Fruit fly (Drosophila melanogaster) whole organism, embryonic: Measurements from ENCODE around the gene CG7685.

Source experiments
- Aef1 ChIP-seq: fragments of 200-800 bp; sonication (Bioruptor generic); IDR thresholded peaks from 3 replicates; pipeline ENCODE4 v1.3.6; 2022; ENCODE audit warnings: missing biosample characterization, missing genetic modification characterization
- Awh ChIP-seq: fragments of 200-800 bp; sonication (Bioruptor generic); IDR thresholded peaks from 2 replicates; pipeline ENCODE4, ENCODE4 v1.3.6; 2022; ENCODE audit warnings: missing biosample characterization, missing genetic modification characterization
- C15 ChIP-seq: fragments of 200-800 bp; sonication (Bioruptor generic); IDR thresholded peaks from 3 replicates; pipeline ENCODE4 v1.3.6; 2022; ENCODE audit warnings: missing biosample characterization, missing genetic modification characterization
- CG10147 ChIP-seq: fragments of 200-800 bp; sonication (Bioruptor generic); optimal IDR thresholded peaks from 2 replicates; lab custom pipeline; 2019; ENCODE audit warnings: missing biosample characterization, mild to moderate bottlenecking, missing genetic modification characterization, moderate library complexity
- CG10209 ChIP-seq: fragments of 200-800 bp; sonication (Bioruptor generic); optimal IDR thresholded peaks from 3 replicates; lab custom pipeline; 2017; ENCODE audit warnings: missing biosample characterization, mild to moderate bottlenecking, missing genetic modification characterization, missing genetic modification reagents
- CG10959 ChIP-seq: fragments of 200-800 bp; sonication (Bioruptor generic); IDR thresholded peaks from 2 replicates; pipeline ENCODE4 v1.3.6; 2022; ENCODE audit warnings: missing biosample characterization, missing genetic modification characterization
- CG12236 ChIP-seq: fragments of 200-800 bp; sonication (Bioruptor generic); optimal IDR thresholded peaks from 2 replicates; lab custom pipeline; 2016; ENCODE audit warnings: missing biosample characterization, missing genetic modification characterization
- CG13894 ChIP-seq: fragments of 200-800 bp; sonication (Bioruptor generic); optimal IDR thresholded peaks from 3 replicates; lab custom pipeline; 2018; ENCODE audit warnings: missing biosample characterization, mild to moderate bottlenecking, missing genetic modification characterization, moderate library complexity
- CG1529 ChIP-seq: fragments of 200-800 bp; sonication (Bioruptor generic); optimal IDR thresholded peaks from 3 replicates; lab custom pipeline; 2018; ENCODE audit warnings: missing biosample characterization, missing genetic modification characterization
- CG18011 ChIP-seq: fragments of 200-800 bp; sonication (Bioruptor generic); optimal IDR thresholded peaks from 2 replicates; lab custom pipeline; 2017; ENCODE audit warnings: missing biosample characterization, missing genetic modification characterization, mild to moderate bottlenecking, moderate library complexity, missing genotype
- CG18476 ChIP-seq: fragments of 200-800 bp; sonication (Bioruptor generic); optimal IDR thresholded peaks from 2 replicates; lab custom pipeline; 2016; ENCODE audit warnings: missing biosample characterization, mild to moderate bottlenecking, missing genetic modification characterization
- CG2875 ChIP-seq: fragments of 200-800 bp; sonication (Bioruptor generic); optimal IDR thresholded peaks from 2 replicates; lab custom pipeline; 2017; ENCODE audit warnings: missing biosample characterization, mild to moderate bottlenecking, missing genetic modification characterization, missing genetic modification reagents
- CG31224 ChIP-seq: fragments of 200-800 bp; sonication (Bioruptor generic); IDR thresholded peaks from 2 replicates; pipeline ENCODE4 v1.3.6; 2022; ENCODE audit warnings: missing biosample characterization, missing genetic modification characterization
- CG34376 ChIP-seq: fragments of 200-800 bp; sonication (Bioruptor generic); optimal IDR thresholded peaks from 2 replicates; lab custom pipeline; 2018; ENCODE audit warnings: missing biosample characterization, mild to moderate bottlenecking, missing genetic modification characterization
- CG3726 ChIP-seq: fragments of 200-800 bp; sonication (Bioruptor generic); IDR thresholded peaks from 3 replicates; pipeline ENCODE4, ENCODE4 v1.3.6; 2022; ENCODE audit warnings: missing biosample characterization, missing genetic modification characterization
- CG4282 ChIP-seq: fragments of 200-800 bp; sonication (Bioruptor generic); optimal IDR thresholded peaks from 2 replicates; lab custom pipeline; 2016; ENCODE audit warnings: missing biosample characterization, missing genetic modification characterization
- CG4360 ChIP-seq: fragments of 200-800 bp; sonication (Bioruptor generic); IDR thresholded peaks from 2 replicates; pipeline ENCODE4 v1.3.6; 2022; ENCODE audit warnings: missing biosample characterization, missing genetic modification characterization
- CG4854 ChIP-seq: fragments of 200-800 bp; sonication (Bioruptor generic); optimal IDR thresholded peaks from 2 replicates; lab custom pipeline; 2016; ENCODE audit warnings: missing biosample characterization, missing genetic modification characterization, inconsistent platforms
- Camta ChIP-seq: fragments of 200-800 bp; sonication (Bioruptor generic); optimal IDR thresholded peaks from 2 replicates; lab custom pipeline; 2016; ENCODE audit warnings: missing biosample characterization, missing genetic modification characterization
- CoRest ChIP-seq: fragments of 200-800 bp; sonication (Bioruptor generic); optimal IDR thresholded peaks from 3 replicates; lab custom pipeline; 2018; ENCODE audit warnings: missing biosample characterization, mild to moderate bottlenecking, missing genetic modification characterization, moderate library complexity
- Dad ChIP-seq: fragments of 200-800 bp; sonication (Bioruptor generic); optimal IDR thresholded peaks from 3 replicates; lab custom pipeline; 2016; ENCODE audit warnings: missing biosample characterization, missing genetic modification characterization
- Dfd ChIP-seq, 2 experiments: fragments of >200 bp; optimal IDR thresholded peaks; 2 replicates each; lab custom pipeline; 2017; ENCODE audit warnings: missing biosample characterization in 2 of 2, missing genetic modification characterization in 2 of 2
- Hr78 ChIP-seq, 2 experiments: fragments of 200-800 bp in 1 of 2; fragments of >200 bp in 1 of 2; sonication (Bioruptor generic) in 1 of 2; optimal IDR thresholded peaks; 2 replicates each; lab custom pipeline; 2017 to 2019; ENCODE audit warnings: missing biosample characterization in 2 of 2, missing genetic modification characterization in 2 of 2, mild to moderate bottlenecking in 1 of 2, moderate library complexity in 1 of 2
- MTF-1 ChIP-seq: fragments of 200-800 bp; sonication (Bioruptor generic); optimal IDR thresholded peaks from 2 replicates; lab custom pipeline; 2018; ENCODE audit warnings: missing biosample characterization, mild to moderate bottlenecking, missing genetic modification characterization, borderline replicate concordance
- Max ChIP-seq: fragments of 200-800 bp; sonication (Bioruptor generic); optimal IDR thresholded peaks from 2 replicates; lab custom pipeline; 2016; ENCODE audit warnings: missing biosample characterization, mild to moderate bottlenecking, missing genetic modification characterization
- NFAT ChIP-seq: fragments of 200-800 bp; sonication (Bioruptor generic); IDR thresholded peaks from 2 replicates; pipeline ENCODE4 v1.3.6; 2022; ENCODE audit warnings: missing biosample characterization, missing genetic modification characterization
- Nf-YB ChIP-seq: fragments of 200-800 bp; sonication (Bioruptor generic); optimal IDR thresholded peaks from 3 replicates; lab custom pipeline; 2019; ENCODE audit warnings: missing biosample characterization, mild to moderate bottlenecking, missing genetic modification characterization, moderate library complexity
- Nf-YC ChIP-seq: fragments of 200-800 bp; optimal IDR thresholded peaks from 3 replicates; lab custom pipeline; 2019; ENCODE audit warnings: missing biosample characterization, mild to moderate bottlenecking, missing genetic modification characterization, moderate library complexity
- Optix ChIP-seq: fragments of 200-800 bp; sonication (Bioruptor generic); IDR thresholded peaks from 3 replicates; pipeline ENCODE4 v1.3.6; 2022; ENCODE audit warnings: missing biosample characterization, missing genetic modification characterization
- amos ChIP-seq: fragments of 200-800 bp; sonication (Bioruptor generic); IDR thresholded peaks from 2 replicates; pipeline ENCODE4 v1.3.6; 2022; ENCODE audit warnings: missing biosample characterization, missing genetic modification characterization; ENCODE audit not compliant: partially characterized antibody
- ase ChIP-seq: fragments of 200-800 bp; sonication (Bioruptor generic); IDR thresholded peaks from 3 replicates; pipeline ENCODE4 v1.3.6; 2022; ENCODE audit warnings: missing biosample characterization, missing genetic modification characterization
- br ChIP-seq: fragments of >200 bp; optimal IDR thresholded peaks from 2 replicates; lab custom pipeline; 2017
- crc ChIP-seq: fragments of 200-800 bp; sonication (Bioruptor generic); optimal IDR thresholded peaks from 2 replicates; lab custom pipeline; 2016; ENCODE audit warnings: missing biosample characterization, missing genetic modification characterization
- crol ChIP-seq: fragments of 200-800 bp; sonication (Bioruptor generic); IDR thresholded peaks from 2 replicates; pipeline ENCODE4 v1.3.6; 2022; ENCODE audit warnings: missing biosample characterization, missing genetic modification characterization
- danr ChIP-seq: fragments of 200-800 bp; sonication (Bioruptor generic); IDR thresholded peaks from 2 replicates; pipeline ENCODE4 v1.3.6; 2022; ENCODE audit warnings: missing biosample characterization, missing genetic modification characterization
- dmrt11E ChIP-seq: fragments of 200-800 bp; sonication (Bioruptor generic); optimal IDR thresholded peaks from 3 replicates; lab custom pipeline; 2018; ENCODE audit warnings: missing biosample characterization, mild to moderate bottlenecking, missing genetic modification characterization, moderate library complexity
- fru ChIP-seq: fragments of >200 bp; optimal IDR thresholded peaks from 2 replicates; lab custom pipeline; 2017
- jumu ChIP-seq: fragments of 200-800 bp; sonication (Bioruptor generic); optimal IDR thresholded peaks from 3 replicates; lab custom pipeline; 2016; ENCODE audit warnings: missing biosample characterization, missing genetic modification characterization
- knrl ChIP-seq: fragments of 200-800 bp; sonication (Bioruptor generic); IDR thresholded peaks from 3 replicates; pipeline ENCODE4 v1.3.6; 2022; ENCODE audit warnings: missing biosample characterization, missing genetic modification characterization; ENCODE audit not compliant: partially characterized antibody
- lov ChIP-seq, 2 experiments: fragments of 200-800 bp in 1 of 2; fragments of >200 bp in 1 of 2; sonication (Bioruptor generic) in 1 of 2; IDR thresholded peaks in 1 of 2; optimal IDR thresholded peaks in 1 of 2; 2 replicates in 1 of 2; 3 replicates in 1 of 2; pipeline versions ENCODE4 v1.3.6 to Lab custom; 2017 to 2022; ENCODE audit warnings: missing biosample characterization in 1 of 2, missing genetic modification characterization in 1 of 2
- phol ChIP-seq: fragments of 200-800 bp; sonication (Bioruptor generic); optimal IDR thresholded peaks from 3 replicates; lab custom pipeline; 2018; ENCODE audit warnings: missing biosample characterization, mild to moderate bottlenecking, missing genetic modification characterization, moderate library complexity
- pita ChIP-seq: fragments of 200-800 bp; sonication (Bioruptor generic); optimal IDR thresholded peaks from 2 replicates; lab custom pipeline; 2017; ENCODE audit warnings: missing biosample characterization, mild to moderate bottlenecking, missing genetic modification characterization
- sens ChIP-seq: fragments of 200-800 bp; sonication (Bioruptor generic); peaks from one replicate; lab custom pipeline; 2016; ENCODE audit warnings: missing biosample characterization, missing genetic modification characterization
- sisA ChIP-seq: fragments of 200-800 bp; sonication (Bioruptor generic); IDR thresholded peaks from 2 replicates; pipeline ENCODE4 v1.3.6; 2022; ENCODE audit warnings: missing biosample characterization, missing genetic modification characterization
- ssp ChIP-seq: fragments of 200-800 bp; sonication (Bioruptor generic); IDR thresholded peaks from 2 replicates; pipeline ENCODE4 v1.3.6; 2022; ENCODE audit warnings: missing biosample characterization, missing genetic modification characterization
- tll ChIP-seq, 2 experiments: fragments of 200-800 bp in 1 of 2; fragments of >200 bp in 1 of 2; sonication (Bioruptor generic) in 1 of 2; optimal IDR thresholded peaks; 2 replicates each; lab custom pipeline; 2017 to 2019; ENCODE audit warnings: missing biosample characterization in 2 of 2, missing genetic modification characterization in 2 of 2, mild to moderate bottlenecking in 1 of 2, moderate library complexity in 1 of 2
- vfl ChIP-seq: fragments of 200-800 bp; sonication (Bioruptor generic); optimal IDR thresholded peaks from 2 replicates; lab custom pipeline; 2016; ENCODE audit warnings: missing biosample characterization, missing genetic modification characterization
- wdn ChIP-seq: fragments of 200-800 bp; sonication (Bioruptor generic); IDR thresholded peaks from 2 replicates; pipeline ENCODE4 v1.3.6; 2022; ENCODE audit warnings: missing biosample characterization, missing genetic modification characterization

The CG7685 gene

DNA sequence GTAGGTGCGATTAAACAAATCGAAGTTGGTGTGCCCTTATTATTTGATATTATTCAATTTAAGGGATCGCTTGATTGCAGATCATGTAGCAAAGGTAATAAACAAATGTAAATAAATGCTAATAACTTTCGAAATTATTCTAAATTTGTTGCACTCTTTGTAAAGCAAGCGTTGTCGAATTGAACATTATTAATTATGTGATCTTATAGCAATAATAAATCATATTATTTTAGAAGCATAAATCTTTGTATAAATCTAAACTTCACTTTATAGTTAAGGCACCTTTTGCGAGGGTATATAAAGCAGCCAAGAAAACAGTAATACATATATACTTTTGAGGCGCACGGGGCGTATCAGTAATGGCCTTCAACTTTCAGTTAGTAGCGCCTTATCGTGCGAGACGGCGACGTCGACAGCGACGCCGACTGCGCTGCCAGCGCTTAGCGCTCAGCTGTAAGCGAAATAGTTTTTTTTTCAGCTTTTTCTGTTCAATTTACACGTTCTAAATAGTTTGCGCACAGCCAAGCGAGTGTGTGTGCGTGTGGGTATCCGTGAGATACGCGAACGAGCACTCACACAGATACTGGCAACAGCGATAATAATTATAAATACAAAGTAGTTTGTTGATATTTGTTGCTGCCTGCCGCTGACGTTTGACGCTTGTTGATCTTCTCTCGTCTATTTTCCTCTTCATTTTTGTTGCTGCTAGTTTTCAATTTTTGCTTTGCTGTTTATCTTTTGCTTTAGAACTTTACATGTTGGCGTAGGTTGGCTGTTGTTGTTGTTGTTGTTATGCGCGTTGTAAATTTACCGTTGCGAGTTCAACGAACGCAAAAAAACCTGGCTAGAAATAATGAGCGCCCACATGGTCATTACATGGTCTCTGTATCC, 34.3 kb downstream of the CG7685 start (continued):
- TF ChIP-seq MTF-1 (peak; percentile 62), CG31224 (GFP tag; lab: Robert Waterston, UW) (peak; percentile 42; the same call in 1 of the 2 replicates), CG1529 (GFP tag; lab: Kevin White, UChicago) (peak; percentile 42), sens (GFP tag; lab: Kevin White, UChicago) (peak; percentile 91), amos (GFP tag; lab: Robert Waterston, UW) (no peak), NFAT (peak; percentile 38; the same call in 1 of the 2 replicates), CG13894 (tag; lab: Kevin White, UChicago) (peak; percentile 31), ssp (GFP tag; lab: Robert Waterston, UW) (no peak), dmrt11E (tag; lab: Kevin White, UChicago) (peak; percentile 34), CG18011 (peak; percentile 3), jumu (GFP tag; lab: Kevin White, UChicago) (no peak), wdn (0 out of 2 replicates have a peak, but pooled peaks have one; percentile 7), crc (GFP tag; lab: Kevin White, UChicago) (peak; percentile 20), CG4360 (GFP tag; lab: Robert Waterston, UW) (peak; percentile 65), lov (optimal IDR thresholded peaks at IDR 0.05; lab: Kevin White, UChicago) (no peak), lov (GFP tag; IDR thresholded peaks at IDR 0.05; lab: Robert Waterston, UW) (no peak), ase (no peak), pita (GFP tag; lab: Kevin White, UChicago) (no peak), CG10147 (GFP tag; lab: Kevin White, UChicago) (peak; percentile 59), CG4282 (GFP tag; lab: Kevin White, UChicago) (peak; percentile 18), phol (tag; lab: Kevin White, UChicago) (peak; percentile 42), CG4854 (GFP tag; lab: Kevin White, UChicago) (peak; percentile 13), CG10209 (GFP tag; lab: Kevin White, UChicago) (peak; percentile 45), sisA (no peak), C15 (GFP tag; lab: Robert Waterston, UW) (no peak), CoRest (tag; lab: Kevin White, UChicago) (peak; percentile 78), Awh (peak; percentile 65; the same call in 1 of the 2 replicates), Dfd (GFP tag; optimal IDR thresholded peaks at IDR 0.05; lab: Kevin White, UChicago) (no peak), tll (GFP tag; optimal IDR thresholded peaks at IDR 0.05; lab: Kevin White, UChicago) (no peak), Nf-YB (GFP tag; lab: Kevin White, UChicago) (peak; percentile 14), Dad (GFP tag; lab: Kevin White, UChicago) (no peak), Camta (GFP tag; lab: Kevin White, UChicago) (peak; percentile 35), danr (GFP tag; lab: Robert Waterston, UW) (no peak), Aef1 (GFP tag; lab: Robert Waterston, UW) (0 out of 3 replicates have a peak, but pooled peaks have one; percentile 13), Optix (peak; percentile 42; the same call in 1 of the 3 replicates), knrl (GFP tag; lab: Robert Waterston, UW) (no peak), br (lab: Kevin White, UChicago) (no peak), CG34376 (GFP tag; lab: Kevin White, UChicago) (peak; percentile 77), CG2875 (GFP tag; lab: Kevin White, UChicago) (peak; percentile 68), Max (GFP tag; lab: Kevin White, UChicago) (no peak), crol (GFP tag; lab: Robert Waterston, UW) (no peak), CG18476 (peak; percentile 29), fru (lab: Kevin White, UChicago) (no peak), vfl (GFP tag; lab: Kevin White, UChicago) (no peak), Nf-YC (tag; lab: Kevin White, UChicago) (no peak), CG10959 (peak; percentile 31; the same call in 1 of the 2 replicates), CG12236 (GFP tag; lab: Kevin White, UChicago) (peak; percentile 37), CG3726 (no peak), Hr78 (GFP tag; optimal IDR thresholded peaks at IDR 0.05; lab: Kevin White, UChicago) (peak in 1 of 2 experiments; percentile 2)
